Fruit fly (Drosophila melanogaster): ENCODE data around the gene MFS3.

DNA sequence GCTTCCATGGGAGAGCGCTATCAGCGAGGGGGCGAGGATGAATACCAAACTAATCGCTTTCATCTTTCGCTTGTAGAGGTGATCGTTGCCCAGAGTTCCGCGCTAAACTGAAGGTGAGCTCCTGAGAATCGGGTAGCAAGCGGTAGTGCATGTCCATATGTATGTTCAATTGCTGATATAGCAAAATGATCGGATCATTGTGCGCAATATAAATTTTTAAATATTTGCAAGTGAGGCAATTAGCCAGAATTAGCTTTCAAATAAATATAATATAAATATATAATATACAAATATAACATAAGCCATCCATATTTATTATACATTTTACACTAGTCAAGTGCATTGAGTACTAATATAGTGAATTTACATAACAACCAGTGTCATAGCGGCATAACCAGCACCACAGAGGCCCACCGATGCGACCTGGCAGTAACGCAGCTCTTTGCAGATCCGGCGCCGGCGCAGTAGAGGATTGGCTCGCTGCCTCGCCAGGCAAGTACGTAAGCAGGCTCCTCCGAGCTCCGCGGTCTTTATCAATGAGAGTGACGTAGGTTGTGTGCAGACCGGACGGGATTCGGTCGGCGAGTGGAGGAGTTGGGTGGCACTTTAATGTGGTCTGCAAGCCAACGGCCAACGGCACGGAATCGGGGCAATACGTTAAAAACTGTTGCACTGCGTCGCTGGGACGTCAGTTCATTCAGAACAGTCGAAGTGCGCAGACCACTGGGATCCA lies 8.8 kb upstream of the MFS3 start, which contains the start of the genes Iris and CG4577:
- no peak for TF ChIP-seq Pif1B (GFP tag; optimal IDR thresholded peaks at IDR 0.05)
- TF ChIP-seq CG34367 (tag; optimal IDR thresholded peaks at IDR 0.05) = no peak
- TF ChIP-seq CG8159 (tag; optimal IDR thresholded peaks at IDR 0.05) = no peak

All from whole organism, pupa.